Worm (Caenorhabditis elegans) whole organism, young adult: ENCODE results near the gene flp-15.

ENCODE experiments used
- B0035.1 ChIP-seq: sonication (generic microtip); optimal IDR thresholded peaks from 2 replicates; lab custom pipeline; 2016; ENCODE audit warnings: missing genetic modification characterization, mild to moderate bottlenecking, missing compliant biosample characterization, missing genotype, missing genetic modification reagents
- B0336.3 ChIP-seq: fragments of 200-800 bp; sonication (Bioruptor generic); IDR thresholded peaks from 2 replicates; pipeline ENCODE4 v1.3.6; 2022; ENCODE audit warnings: missing genetic modification characterization, missing compliant biosample characterization
- C06A6.2 ChIP-seq: fragments of 200-800 bp; sonication (Bioruptor generic); conservative IDR thresholded peaks from 2 replicates; pipeline ENCODE4 v1.3.6; 2022; ENCODE audit warnings: missing genetic modification characterization, missing compliant biosample characterization
- C17E4.6 ChIP-seq: fragments of 200-800 bp; sonication (Bioruptor generic); IDR thresholded peaks from 2 replicates; pipeline ENCODE4 v1.3.6; 2022; ENCODE audit warnings: missing genetic modification reagents, missing genetic modification characterization, missing compliant biosample characterization
- D2030.7 ChIP-seq: fragments of 200-800 bp; sonication (Bioruptor generic); IDR thresholded peaks from 2 replicates; pipeline ENCODE4 v1.3.6; 2022; ENCODE audit warnings: missing genetic modification reagents, missing genetic modification characterization, missing compliant biosample characterization
- F33H1.4 ChIP-seq: fragments of 200-800 bp; sonication (Bioruptor generic); IDR thresholded peaks from 2 replicates; pipeline ENCODE4 v1.3.6; 2022; ENCODE audit warnings: missing genetic modification reagents, missing genetic modification characterization, missing compliant biosample characterization
- F39B2.1 ChIP-seq: fragments of 200-800 bp; sonication (Bioruptor generic); IDR thresholded peaks from 2 replicates; pipeline ENCODE4 v1.3.6; 2022; ENCODE audit warnings: missing genetic modification reagents, missing genetic modification characterization, missing compliant biosample characterization
- F49E8.2 ChIP-seq: sonication (generic microtip); optimal IDR thresholded peaks from 3 replicates; lab custom pipeline; 2017; ENCODE audit warnings: missing genetic modification characterization, mild to moderate bottlenecking, missing compliant biosample characterization, antibody characterized with exemption, moderate library complexity; ENCODE audit not compliant: insufficient read depth
- F55B11.4 ChIP-seq: sonication (generic microtip); optimal IDR thresholded peaks from 2 replicates; lab custom pipeline; 2016; ENCODE audit warnings: missing compliant biosample characterization, missing genetic modification characterization, borderline replicate concordance; ENCODE audit not compliant: insufficient read depth
- F57C9.4 ChIP-seq: sonication (generic microtip); optimal IDR thresholded peaks from 2 replicates; lab custom pipeline; 2017; ENCODE audit warnings: mild to moderate bottlenecking, missing genetic modification characterization, missing compliant biosample characterization
- Y53F4B.3 ChIP-seq: fragments of 200-800 bp; sonication (Bioruptor generic); IDR thresholded peaks from 2 replicates; pipeline ENCODE4 v1.3.6; 2022; ENCODE audit warnings: missing genetic modification reagents, missing genetic modification characterization, missing compliant biosample characterization
- Y56A3A.18 ChIP-seq: fragments of 200-800 bp; sonication (Bioruptor generic); IDR thresholded peaks from 2 replicates; pipeline ENCODE4 v1.3.6; 2022; ENCODE audit warnings: missing genetic modification reagents, missing genetic modification characterization, missing compliant biosample characterization
- ZK185.1 ChIP-seq: sonication (generic microtip); optimal IDR thresholded peaks from 2 replicates; lab custom pipeline; 2016; ENCODE audit warnings: mild to moderate bottlenecking, missing genetic modification characterization, missing compliant biosample characterization; ENCODE audit not compliant: poor library complexity, severe bottlenecking
- akir-1 ChIP-seq: fragments of 200-800 bp; sonication (Bioruptor generic); optimal IDR thresholded peaks from 2 replicates; lab custom pipeline; 2018; ENCODE audit warnings: mild to moderate bottlenecking, missing genetic modification characterization, moderate library complexity, missing compliant biosample characterization
- aptf-3 ChIP-seq: fragments of 200-800 bp; sonication (Bioruptor generic); IDR thresholded peaks from 2 replicates; pipeline ENCODE4 v1.3.6; 2022; ENCODE audit warnings: missing genetic modification characterization, missing compliant biosample characterization
- atf-7 ChIP-seq: sonication (generic microtip); optimal IDR thresholded peaks from 2 replicates; lab custom pipeline; 2017; ENCODE audit warnings: mild to moderate bottlenecking, missing genetic modification characterization, missing compliant biosample characterization
- athp-1 ChIP-seq: sonication (generic microtip); optimal IDR thresholded peaks from 2 replicates; lab custom pipeline; 2017; ENCODE audit warnings: mild to moderate bottlenecking, missing genetic modification characterization, missing compliant biosample characterization
- bed-2 ChIP-seq: fragments of 200-800 bp; sonication (Bioruptor generic); IDR thresholded peaks from 2 replicates; pipeline ENCODE4 v1.3.6; 2022; ENCODE audit warnings: missing genetic modification reagents, missing genetic modification characterization, missing compliant biosample characterization
- cebp-1 ChIP-seq, 2 experiments: fragments of 200-800 bp in 1 of 2; sonication (Bioruptor generic) in 1 of 2; sonication (generic microtip) in 1 of 2; IDR thresholded peaks in 1 of 2; optimal IDR thresholded peaks in 1 of 2; 2 replicates each; pipeline versions ENCODE4 v1.3.6 to Lab custom; 2017 to 2022; ENCODE audit warnings: missing compliant biosample characterization in 2 of 2, missing genetic modification characterization in 2 of 2, mild to moderate bottlenecking in 1 of 2, missing genetic modification reagents in 1 of 2, moderate library complexity in 1 of 2
- chd-7 ChIP-seq: sonication (generic microtip); optimal IDR thresholded peaks from 2 replicates; lab custom pipeline; 2016; ENCODE audit warnings: mild to moderate bottlenecking, missing genetic modification characterization, moderate library complexity, missing compliant biosample characterization
- dpff-1 ChIP-seq: sonication (generic microtip); optimal IDR thresholded peaks from 2 replicates; lab custom pipeline; 2017; ENCODE audit warnings: mild to moderate bottlenecking, missing genetic modification characterization, missing compliant biosample characterization
- egrh-3 ChIP-seq: fragments of 200-800 bp; sonication (Bioruptor generic); IDR thresholded peaks from 2 replicates; pipeline ENCODE4 v1.3.6; 2022; ENCODE audit warnings: missing genetic modification reagents, missing genetic modification characterization, missing compliant biosample characterization
- fkh-3 ChIP-seq: sonication (generic microtip); optimal IDR thresholded peaks from 2 replicates; lab custom pipeline; 2016; ENCODE audit warnings: mild to moderate bottlenecking, missing genetic modification characterization, missing compliant biosample characterization
- hmg-1.2 ChIP-seq: fragments of 200-800 bp; sonication (Bioruptor generic); IDR thresholded peaks from 2 replicates; pipeline ENCODE4 v1.3.6; 2022; ENCODE audit warnings: missing genetic modification reagents, missing genetic modification characterization, missing compliant biosample characterization
- let-607 ChIP-seq, 2 experiments: fragments of 200-800 bp in 1 of 2; sonication (Bioruptor generic) in 1 of 2; sonication (generic microtip) in 1 of 2; optimal IDR thresholded peaks; 2 replicates each; lab custom pipeline; 2016 to 2018; ENCODE audit warnings: mild to moderate bottlenecking in 2 of 2, missing compliant biosample characterization in 2 of 2, missing genetic modification characterization in 2 of 2, moderate library complexity in 2 of 2, missing genotype in 1 of 2
- lin-35 ChIP-seq, 3 experiments: fragments of 150-350 bp in 2 of 3; sonication (generic microtip) in 1 of 3; optimal IDR thresholded peaks; 2 replicates each; lab custom pipeline; 2014 to 2018; ENCODE audit warnings: missing biosample characterization in 3 of 3, missing genetic modification characterization in 3 of 3, missing genetic modification reagents in 3 of 3
- lin-54 ChIP-seq: fragments of 200-800 bp; sonication (Bioruptor generic); optimal IDR thresholded peaks from 2 replicates; lab custom pipeline; 2018; ENCODE audit warnings: mild to moderate bottlenecking, missing genetic modification characterization, missing compliant biosample characterization
- lsy-27 ChIP-seq: sonication (generic microtip); optimal IDR thresholded peaks from 2 replicates; lab custom pipeline; 2017; ENCODE audit warnings: missing genetic modification characterization, mild to moderate bottlenecking, missing compliant biosample characterization, antibody characterized with exemption, missing genotype, borderline replicate concordance; ENCODE audit not compliant: insufficient read depth
- madf-6 ChIP-seq: fragments of 200-800 bp; sonication (Bioruptor generic); IDR thresholded peaks from 2 replicates; pipeline ENCODE4 v1.3.6; 2022; ENCODE audit warnings: missing genetic modification reagents, missing genetic modification characterization, missing compliant biosample characterization
- mel-28 ChIP-seq: sonication (generic microtip); optimal IDR thresholded peaks from 2 replicates; lab custom pipeline; 2016; ENCODE audit warnings: borderline replicate concordance, mild to moderate bottlenecking, missing genetic modification characterization, missing compliant biosample characterization
- nfya-1 ChIP-seq: sonication (generic microtip); optimal IDR thresholded peaks from 2 replicates; lab custom pipeline; 2017; ENCODE audit warnings: antibody characterized with exemption, missing compliant biosample characterization, missing genetic modification characterization, borderline replicate concordance; ENCODE audit not compliant: insufficient read depth
- nfyb-1 ChIP-seq: fragments of 200-800 bp; sonication (Bioruptor generic); IDR thresholded peaks from 2 replicates; pipeline ENCODE4 v1.3.6; 2022; ENCODE audit warnings: missing genetic modification reagents, missing genetic modification characterization, missing compliant biosample characterization
- nhr-120 ChIP-seq: fragments of 200-800 bp; sonication (Bioruptor generic); IDR thresholded peaks from 2 replicates; pipeline ENCODE4 v1.3.6; 2022; ENCODE audit warnings: missing genetic modification characterization, missing compliant biosample characterization
- nhr-80 ChIP-seq: sonication (generic microtip); optimal IDR thresholded peaks from 2 replicates; lab custom pipeline; 2016; ENCODE audit warnings: missing genetic modification characterization, missing compliant biosample characterization
- repo-1 ChIP-seq: sonication (generic microtip); optimal IDR thresholded peaks from 2 replicates; lab custom pipeline; 2017; ENCODE audit warnings: mild to moderate bottlenecking, missing genetic modification characterization, missing compliant biosample characterization
- sdz-38 ChIP-seq: sonication (generic microtip); optimal IDR thresholded peaks from 2 replicates; lab custom pipeline; 2016; ENCODE audit warnings: missing genotype, missing genetic modification characterization, missing compliant biosample characterization
- snpc-1.3 ChIP-seq: sonication (generic microtip); optimal IDR thresholded peaks from 2 replicates; lab custom pipeline; 2017; ENCODE audit warnings: missing genetic modification characterization, mild to moderate bottlenecking, missing compliant biosample characterization, antibody characterized with exemption, moderate library complexity, missing genotype, missing genetic modification reagents; ENCODE audit not compliant: insufficient read depth
- snpc-3.4 ChIP-seq: sonication (generic microtip); optimal IDR thresholded peaks from 2 replicates; lab custom pipeline; 2017; ENCODE audit warnings: missing genetic modification characterization, mild to moderate bottlenecking, missing compliant biosample characterization, antibody characterized with exemption, moderate library complexity, missing genotype, missing genetic modification reagents
- ztf-6 ChIP-seq: fragments of 200-800 bp; sonication (Bioruptor generic); IDR thresholded peaks from 2 replicates; pipeline ENCODE4 v1.3.6; 2022; ENCODE audit warnings: missing genetic modification reagents, missing genetic modification characterization, missing compliant biosample characterization

flp-15 gene

ce11 chrIII:13643534-13643933 lies 24.1 kb downstream of the flp-15 start, which contains the start of the genes drr-2 and set-16 (continued):
- TF ChIP-seq akir-1 (GFP tag; lab: Kevin White, UChicago): peak; percentile 80
- TF ChIP-seq F49E8.2 (tag; lab: Kevin White, UChicago): peak; percentile 98
- TF ChIP-seq F39B2.1: peak; percentile 79; the same call in 1 of the 2 replicates
- TF ChIP-seq F55B11.4 (tag; lab: Kevin White, UChicago): no peak
- no peak for TF ChIP-seq fkh-3 (tag; lab: Kevin White, UChicago)
- TF ChIP-seq ztf-6 (GFP tag; lab: Robert Waterston, UW): peak; percentile 89
- TF ChIP-seq mel-28 (tag; lab: Kevin White, UChicago): peak; percentile 85
- TF ChIP-seq Y56A3A.18 (GFP tag; lab: Robert Waterston, UW): peak; percentile 95
- TF ChIP-seq Y53F4B.3 (GFP tag; lab: Robert Waterston, UW): peak; percentile 75
- peak; percentile 85 for TF ChIP-seq nhr-80 (tag; lab: Kevin White, UChicago)
- peak; percentile 91 for TF ChIP-seq B0035.1 (tag; lab: Kevin White, UChicago)
- peak; percentile 98 for TF ChIP-seq chd-7 (tag; lab: Kevin White, UChicago)
- no peak for TF ChIP-seq nfya-1 (tag; lab: Kevin White, UChicago)
- TF ChIP-seq athp-1: peak; percentile 100
- no peak for TF ChIP-seq sdz-38 (tag; lab: Kevin White, UChicago)
- TF ChIP-seq aptf-3 (GFP tag; lab: Robert Waterston, UW): no peak
- TF ChIP-seq hmg-1.2 (GFP tag; lab: Robert Waterston, UW): peak; percentile 100
- TF ChIP-seq D2030.7 (GFP tag; lab: Robert Waterston, UW): peak; percentile 100
- peak; percentile 90 for TF ChIP-seq dpff-1 (tag; lab: Kevin White, UChicago)
- peak; percentile 97 for TF ChIP-seq madf-6
- peak; percentile 99 for TF ChIP-seq C06A6.2 (GFP tag; lab: Robert Waterston, UW)
- peak; percentile 100 for TF ChIP-seq B0336.3 (GFP tag; lab: Robert Waterston, UW)
- TF ChIP-seq let-607 (tag; optimal IDR thresholded peaks at IDR 0.05; lab: Kevin White, UChicago): peak; percentile 92 to 96
- peak; percentile 99 for TF ChIP-seq lin-54 (GFP tag; lab: Kevin White, UChicago)
- peak; percentile 99 for TF ChIP-seq repo-1 (tag; lab: Kevin White, UChicago)
- TF ChIP-seq C17E4.6 (GFP tag; lab: Robert Waterston, UW): peak; percentile 98
- peak; percentile 91 for TF ChIP-seq F33H1.4 (GFP tag; lab: Robert Waterston, UW)
- TF ChIP-seq snpc-1.3 (tag; lab: Kevin White, UChicago): peak; percentile 94
- peak; percentile 99 for TF ChIP-seq atf-7 (tag; lab: Kevin White, UChicago)
- peak; percentile 82 for TF ChIP-seq lsy-27 (tag; lab: Kevin White, UChicago)
- TF ChIP-seq cebp-1 (GFP tag; IDR thresholded peaks at IDR 0.05; lab: Robert Waterston, UW): peak; percentile 80
- TF ChIP-seq cebp-1 (tag; optimal IDR thresholded peaks at IDR 0.05; lab: Kevin White, UChicago): peak; percentile 97
- TF ChIP-seq nfyb-1: peak; percentile 99
- TF ChIP-seq ZK185.1: no peak
- peak; percentile 71 for TF ChIP-seq egrh-3 (GFP tag; lab: Robert Waterston, UW)
- peak; percentile 80; the same call in 1 of the 2 replicates for TF ChIP-seq bed-2 (GFP tag; lab: Robert Waterston, UW)
- peak; percentile 95; the same call in 1 of the 2 replicates for TF ChIP-seq nhr-120 (GFP tag; lab: Robert Waterston, UW)
- peak in 2 of 3 experiments; percentile 85 to 96 for TF ChIP-seq lin-35 (GFP tag; optimal IDR thresholded peaks at IDR 0.05; lab: Kevin White, UChicago)
- TF ChIP-seq F57C9.4 (tag; lab: Kevin White, UChicago): peak; percentile 87
- peak; percentile 94 for TF ChIP-seq snpc-3.4 (tag; lab: Kevin White, UChicago)
